Worm (Caenorhabditis elegans) whole organism, midembryonic: Measurements from ENCODE around the gene srg-3.

Source experiments
- T22C8.4 ChIP-seq: fragments of 200-800 bp; sonication (Bioruptor generic); IDR thresholded peaks from 2 replicates; pipeline ENCODE4 v1.3.6; 2022; ENCODE audit warnings: missing genetic modification characterization, missing compliant biosample characterization
- flt-1 ChIP-seq: fragments of 200-800 bp; sonication (Bioruptor generic); IDR thresholded peaks from 2 replicates; pipeline ENCODE4 v1.3.6; 2022; ENCODE audit warnings: missing genetic modification characterization, missing compliant biosample characterization
- ztf-29 ChIP-seq: fragments of 200-800 bp; sonication (Bioruptor generic); IDR thresholded peaks from 2 replicates; pipeline ENCODE4 v1.3.6; 2022; ENCODE audit warnings: missing genetic modification reagents, missing genetic modification characterization, missing compliant biosample characterization

DNA sequence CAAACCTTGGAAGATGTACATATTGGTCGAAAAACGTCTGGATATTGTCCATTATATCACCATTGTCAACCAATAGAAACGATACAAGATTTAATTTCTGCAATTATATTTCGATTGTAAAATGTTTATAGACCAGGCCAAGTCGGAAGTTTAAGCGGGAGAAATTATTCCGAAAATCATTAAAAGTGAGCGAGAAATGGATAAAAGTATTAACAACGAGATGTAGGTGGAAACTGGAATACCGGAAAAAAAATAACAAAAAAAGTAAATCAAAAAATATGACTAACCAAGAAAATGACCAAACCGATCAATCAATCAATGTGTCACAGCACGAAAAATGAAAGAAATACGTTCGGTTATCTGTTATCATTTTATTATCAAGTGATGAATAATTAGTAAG is 17.0 kb upstream of the srg-3 start, which contains the start of gene F47D12.6:
- TF ChIP-seq flt-1 (no peak), ztf-29 (GFP tag; lab: Robert Waterston, UW) (no peak), T22C8.4 (GFP tag; lab: Robert Waterston, UW) (no peak)
